Fruit fly (Drosophila melanogaster) whole organism, embryonic: ENCODE measurements around the gene Xe7.
A peak's percentile ranks its signal among the peaks of the same experiment; 100 is the strongest.

ENCODE experiments used
- Asciz ChIP-seq: fragments of 200-800 bp; sonication (Bioruptor generic); optimal IDR thresholded peaks from 2 replicates; lab custom pipeline; 2017; ENCODE audit warnings: missing biosample characterization, mild to moderate bottlenecking, missing genetic modification characterization, missing genetic modification reagents
- B-H1 ChIP-seq: fragments of 200-800 bp; sonication (Bioruptor generic); IDR thresholded peaks from 3 replicates; pipeline ENCODE4 v1.3.6; 2022; ENCODE audit warnings: missing biosample characterization, missing genetic modification characterization
- BtbVII ChIP-seq: fragments of 200-800 bp; sonication (Bioruptor generic); optimal IDR thresholded peaks from 3 replicates; lab custom pipeline; 2017; ENCODE audit warnings: missing biosample characterization, mild to moderate bottlenecking, missing genetic modification characterization
- CG10147 ChIP-seq: fragments of 200-800 bp; sonication (Bioruptor generic); optimal IDR thresholded peaks from 2 replicates; lab custom pipeline; 2019; ENCODE audit warnings: missing biosample characterization, mild to moderate bottlenecking, missing genetic modification characterization, moderate library complexity
- CG10979 ChIP-seq: fragments of 200-800 bp; sonication (Bioruptor generic); optimal IDR thresholded peaks from 2 replicates; lab custom pipeline; 2018; ENCODE audit warnings: missing biosample characterization, mild to moderate bottlenecking, missing genetic modification characterization, moderate library complexity
- CG11093 ChIP-seq: fragments of 200-800 bp; sonication (Bioruptor generic); IDR thresholded peaks from 3 replicates; pipeline ENCODE4 v1.3.6; 2022; ENCODE audit warnings: missing biosample characterization, missing genetic modification characterization
- CG11504 ChIP-seq: fragments of 200-800 bp; sonication (Bioruptor generic); optimal IDR thresholded peaks from 3 replicates; lab custom pipeline; 2019; ENCODE audit warnings: missing biosample characterization, mild to moderate bottlenecking, missing genetic modification characterization, moderate library complexity
- CG11696 ChIP-seq: fragments of 200-800 bp; sonication (Bioruptor generic); IDR thresholded peaks from 2 replicates; pipeline ENCODE4 v1.3.6; 2022; ENCODE audit warnings: missing biosample characterization, missing genetic modification characterization
- CG14050 ChIP-seq: fragments of 200-800 bp; sonication (Bioruptor generic); IDR thresholded peaks from 3 replicates; pipeline ENCODE4 v1.3.6; 2022; ENCODE audit warnings: missing biosample characterization, missing genetic modification characterization
- CG15269 ChIP-seq: fragments of 200-800 bp; sonication (Bioruptor generic); optimal IDR thresholded peaks from 2 replicates; lab custom pipeline; 2018; ENCODE audit warnings: missing biosample characterization, mild to moderate bottlenecking, missing genetic modification characterization, moderate library complexity
- CG3065 ChIP-seq: fragments of 200-800 bp; sonication (Bioruptor generic); optimal IDR thresholded peaks from 2 replicates; lab custom pipeline; 2016; ENCODE audit warnings: missing biosample characterization, missing genetic modification characterization
- CG31441 ChIP-seq: fragments of 200-800 bp; sonication (Bioruptor generic); IDR thresholded peaks from 2 replicates; pipeline ENCODE4 v1.3.6; 2022; ENCODE audit warnings: missing biosample characterization, missing genetic modification characterization
- CG3163 ChIP-seq: fragments of 200-800 bp; sonication (Bioruptor generic); optimal IDR thresholded peaks from 3 replicates; lab custom pipeline; 2016; ENCODE audit warnings: missing biosample characterization, missing genetic modification characterization
- CG42726 ChIP-seq: fragments of 200-800 bp; sonication (Bioruptor generic); IDR thresholded peaks from 2 replicates; pipeline ENCODE4 v1.3.6; 2022; ENCODE audit warnings: missing biosample characterization, missing genetic modification characterization; ENCODE audit not compliant: partially characterized antibody
- CG4282 ChIP-seq: fragments of 200-800 bp; sonication (Bioruptor generic); optimal IDR thresholded peaks from 2 replicates; lab custom pipeline; 2016; ENCODE audit warnings: missing biosample characterization, missing genetic modification characterization
- CG4730 ChIP-seq: fragments of 200-800 bp; sonication (Bioruptor generic); IDR thresholded peaks from 2 replicates; pipeline ENCODE4 v1.3.6; 2022; ENCODE audit warnings: missing biosample characterization, missing genetic modification characterization
- CG7745 ChIP-seq: fragments of 200-800 bp; sonication (Bioruptor generic); optimal IDR thresholded peaks from 2 replicates; lab custom pipeline; 2018; ENCODE audit warnings: missing biosample characterization, mild to moderate bottlenecking, missing genetic modification characterization, moderate library complexity
- CG7786 ChIP-seq: fragments of 200-800 bp; sonication (Bioruptor generic); optimal IDR thresholded peaks from 2 replicates; lab custom pipeline; 2016; ENCODE audit warnings: missing biosample characterization, missing genetic modification characterization
- CG7987 ChIP-seq: fragments of 200-800 bp; sonication (Bioruptor generic); optimal IDR thresholded peaks from 2 replicates; lab custom pipeline; 2018; ENCODE audit warnings: missing biosample characterization, mild to moderate bottlenecking, missing genetic modification characterization, moderate library complexity
- CG8765 ChIP-seq: fragments of 200-800 bp; sonication (Bioruptor generic); IDR thresholded peaks from 2 replicates; pipeline ENCODE4 v1.3.6; 2022; ENCODE audit warnings: missing biosample characterization, missing genetic modification characterization
- CG9437 ChIP-seq: fragments of 200-800 bp; sonication (Bioruptor generic); optimal IDR thresholded peaks from 2 replicates; lab custom pipeline; 2018; ENCODE audit warnings: missing biosample characterization, mild to moderate bottlenecking, missing genetic modification characterization
- Chrac-16 ChIP-seq: fragments of 200-800 bp; sonication (Bioruptor generic); optimal IDR thresholded peaks from 3 replicates; lab custom pipeline; 2016; ENCODE audit warnings: missing biosample characterization, missing genetic modification characterization
- Elba2 ChIP-seq: fragments of 200-800 bp; sonication (Bioruptor generic); optimal IDR thresholded peaks from 3 replicates; lab custom pipeline; 2016; ENCODE audit warnings: missing biosample characterization, missing genetic modification characterization
- HLH4C ChIP-seq: fragments of 200-800 bp; sonication (Bioruptor generic); IDR thresholded peaks from 3 replicates; pipeline ENCODE4 v1.3.6; 2022; ENCODE audit warnings: missing biosample characterization, missing genetic modification characterization; ENCODE audit not compliant: partially characterized antibody
- Hr78 ChIP-seq, 2 experiments: fragments of 200-800 bp in 1 of 2; fragments of >200 bp in 1 of 2; sonication (Bioruptor generic) in 1 of 2; optimal IDR thresholded peaks; 2 replicates each; lab custom pipeline; 2017 to 2019; ENCODE audit warnings: missing biosample characterization in 2 of 2, missing genetic modification characterization in 2 of 2, mild to moderate bottlenecking in 1 of 2, moderate library complexity in 1 of 2
- Lhr ChIP-seq: fragments of 200-800 bp; sonication (Bioruptor generic); optimal IDR thresholded peaks from 3 replicates; lab custom pipeline; 2017; ENCODE audit warnings: mild to moderate bottlenecking, missing biosample characterization, missing genetic modification reagents, missing genetic modification characterization
- Myb ChIP-seq: fragments of 200-800 bp; sonication (Bioruptor generic); optimal IDR thresholded peaks from 2 replicates; lab custom pipeline; 2016; ENCODE audit warnings: missing biosample characterization, missing genetic modification characterization
- NK7.1 ChIP-seq: fragments of 200-800 bp; sonication (Bioruptor generic); optimal IDR thresholded peaks from 3 replicates; lab custom pipeline; 2016; ENCODE audit warnings: missing biosample characterization, missing genetic modification characterization
- Opbp ChIP-seq: fragments of 200-800 bp; sonication (Bioruptor generic); IDR thresholded peaks from 3 replicates; pipeline ENCODE4 v1.3.6; 2022; ENCODE audit warnings: missing biosample characterization, missing genetic modification characterization; ENCODE audit not compliant: partially characterized antibody
- Sox102F ChIP-seq: fragments of 200-800 bp; sonication (Bioruptor generic); optimal IDR thresholded peaks from 2 replicates; lab custom pipeline; 2018; ENCODE audit warnings: missing biosample characterization, mild to moderate bottlenecking, missing genetic modification characterization, moderate library complexity
- Stat92E ChIP-seq, 3 experiments: fragments of >200 bp in 2 of 3; fragments of 200-800 bp in 1 of 3; sonication (Bioruptor generic) in 1 of 3; optimal IDR thresholded peaks; 2 replicates each; lab custom pipeline; 2017 to 2019; ENCODE audit warnings: missing biosample characterization in 3 of 3, missing genetic modification characterization in 3 of 3, mild to moderate bottlenecking in 1 of 3, moderate library complexity in 1 of 3
- crp ChIP-seq, 2 experiments: fragments of 200-800 bp; sonication (Bioruptor generic); optimal IDR thresholded peaks; 2 replicates in 1 of 2; 3 replicates in 1 of 2; lab custom pipeline; 2017; ENCODE audit warnings: missing biosample characterization in 2 of 2, missing genetic modification characterization in 2 of 2, mild to moderate bottlenecking in 1 of 2, moderate library complexity in 1 of 2
- dmrt11E ChIP-seq: fragments of 200-800 bp; sonication (Bioruptor generic); optimal IDR thresholded peaks from 3 replicates; lab custom pipeline; 2018; ENCODE audit warnings: missing biosample characterization, mild to moderate bottlenecking, missing genetic modification characterization, moderate library complexity
- fd102C ChIP-seq: fragments of 200-800 bp; sonication (Bioruptor generic); optimal IDR thresholded peaks from 2 replicates; lab custom pipeline; 2018; ENCODE audit warnings: missing biosample characterization, mild to moderate bottlenecking, missing genetic modification characterization, moderate library complexity
- gfzf ChIP-seq: fragments of 200-800 bp; sonication (Bioruptor generic); optimal IDR thresholded peaks from 2 replicates; lab custom pipeline; 2016; ENCODE audit warnings: missing biosample characterization, mild to moderate bottlenecking, missing genetic modification characterization, moderate library complexity
- hb ChIP-seq: fragments of 200-800 bp; sonication (Bioruptor generic); IDR thresholded peaks from 3 replicates; pipeline ENCODE4 v1.3.6; 2022; ENCODE audit warnings: missing biosample characterization, missing genetic modification characterization; ENCODE audit not compliant: partially characterized antibody
- hkb ChIP-seq, 2 experiments: fragments of 200-800 bp in 1 of 2; fragments of >200 bp in 1 of 2; sonication (Bioruptor generic) in 1 of 2; IDR thresholded peaks in 1 of 2; optimal IDR thresholded peaks in 1 of 2; 2 replicates each; pipeline versions ENCODE4 v1.3.6 to Lab custom; 2017 to 2022; ENCODE audit warnings: missing biosample characterization in 1 of 2, missing genetic modification characterization in 1 of 2
- nerfin-1 ChIP-seq: fragments of 200-800 bp; sonication (Bioruptor generic); optimal IDR thresholded peaks from 3 replicates; lab custom pipeline; 2019; ENCODE audit warnings: missing biosample characterization, mild to moderate bottlenecking, missing genetic modification characterization, moderate library complexity
- nerfin-2 ChIP-seq: fragments of 200-800 bp; sonication (Bioruptor generic); IDR thresholded peaks from 2 replicates; pipeline ENCODE4 v1.3.6; 2022; ENCODE audit warnings: missing biosample characterization, missing genetic modification characterization; ENCODE audit not compliant: partially characterized antibody
- nmo ChIP-seq: fragments of 200-800 bp; sonication (Bioruptor generic); optimal IDR thresholded peaks from 2 replicates; lab custom pipeline; 2018; ENCODE audit warnings: missing biosample characterization, mild to moderate bottlenecking, missing genetic modification characterization, moderate library complexity
- pan ChIP-seq, 4 experiments: fragments of >200 bp in 3 of 4; fragments of 200-800 bp in 1 of 4; sonication (Bioruptor generic) in 1 of 4; optimal IDR thresholded peaks in 3 of 4; IDR thresholded peaks in 1 of 4; 2 replicates each; pipeline versions ENCODE4 v1.3.6 to Lab custom; 2017 to 2022; ENCODE audit warnings: missing biosample characterization in 2 of 4, missing genetic modification characterization in 2 of 4, mixed read lengths in 1 of 4
- prd ChIP-seq, 3 experiments: fragments of >200 bp in 2 of 3; fragments of 200-800 bp in 1 of 3; sonication (Bioruptor generic) in 1 of 3; optimal IDR thresholded peaks in 2 of 3; IDR thresholded peaks in 1 of 3; 2 replicates in 2 of 3; 3 replicates in 1 of 3; pipeline versions ENCODE4 v1.3.6 to Lab custom; 2017 to 2022; ENCODE audit warnings: missing biosample characterization in 1 of 3, missing genetic modification characterization in 1 of 3
- pum ChIP-seq: fragments of 200-800 bp; sonication (Bioruptor generic); optimal IDR thresholded peaks from 2 replicates; lab custom pipeline; 2016; ENCODE audit warnings: missing biosample characterization, missing genetic modification characterization
- toy ChIP-seq: fragments of 200-800 bp; sonication (Bioruptor generic); IDR thresholded peaks from 2 replicates; pipeline ENCODE4 v1.3.6; 2022; ENCODE audit warnings: missing biosample characterization, missing genetic modification characterization
- ttk ChIP-seq: fragments of 200-800 bp; sonication (Bioruptor generic); IDR thresholded peaks from 2 replicates; pipeline ENCODE4 v2.1.2; 2022; ENCODE audit warnings: missing biosample characterization, missing genetic modification characterization
- usp ChIP-seq: fragments of >200 bp; optimal IDR thresholded peaks from 2 replicates; lab custom pipeline; 2017; ENCODE audit warnings: missing biosample characterization, missing genetic modification characterization

Xe7 gene

DNA sequence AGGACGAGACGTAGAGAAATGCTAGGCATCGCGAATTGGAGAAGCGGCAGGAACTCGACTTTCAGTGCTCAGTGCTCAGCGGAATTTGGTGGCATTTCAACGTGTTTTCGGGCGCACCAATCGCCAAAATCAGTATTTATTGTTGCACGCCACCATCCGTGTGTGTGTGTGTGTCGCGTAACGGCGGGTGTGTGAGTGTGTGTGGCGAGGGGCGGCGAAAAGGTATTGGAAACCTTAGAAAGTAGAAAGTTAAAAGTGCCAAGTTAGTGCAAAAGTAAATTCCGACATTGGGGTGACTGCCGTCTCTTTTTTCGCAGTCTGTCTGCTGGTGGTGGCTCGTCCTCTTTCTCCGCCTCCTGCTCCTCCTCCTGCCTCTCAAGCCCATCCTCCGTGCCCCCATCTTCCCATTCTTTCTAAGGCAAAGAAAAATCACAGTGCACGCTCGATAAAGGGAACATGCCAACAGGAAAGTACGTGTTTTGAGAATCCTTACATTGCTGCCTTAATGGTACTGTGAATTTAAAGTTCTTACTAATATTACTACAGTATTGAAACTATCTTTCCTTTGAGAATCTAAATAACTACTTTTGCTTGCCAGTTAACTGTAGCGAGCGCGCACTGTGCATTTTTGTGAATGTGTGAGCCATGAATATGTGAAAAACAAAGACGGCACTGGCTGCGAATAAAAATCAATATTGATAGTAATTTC lies 17.1 kb upstream of the Xe7 start (continued):
- TF ChIP-seq prd (optimal IDR thresholded peaks at IDR 0.05; lab: Kevin White, UChicago) (no peak), prd (GFP tag; IDR thresholded peaks at IDR 0.05; lab: Robert Waterston, UW) (peak; percentile 66; the same call in 2 of the 3 replicates), hb (GFP tag; lab: Robert Waterston, UW) (no peak), hkb (optimal IDR thresholded peaks at IDR 0.05; lab: Kevin White, UChicago) (no peak), hkb (GFP tag; IDR thresholded peaks at IDR 0.05; lab: Robert Waterston, UW) (peak; percentile 52; the same call in 1 of the 2 replicates), Sox102F (peak; percentile 63), usp (no peak), CG7987 (GFP tag; lab: Kevin White, UChicago) (no peak), CG4730 (GFP tag; lab: Robert Waterston, UW) (peak; percentile 43; the same call in 1 of the 2 replicates), CG15269 (tag; lab: Kevin White, UChicago) (peak; percentile 68), CG3065 (no peak), CG9437 (peak; percentile 26), CG11504 (tag; lab: Kevin White, UChicago) (peak; percentile 72), Asciz (GFP tag; lab: Kevin White, UChicago) (no peak), nmo (GFP tag; lab: Kevin White, UChicago) (peak; percentile 5), dmrt11E (no peak), CG8765 (GFP tag; lab: Robert Waterston, UW) (no peak), gfzf (GFP tag; lab: Kevin White, UChicago) (no peak), nerfin-1 (peak; percentile 77), ttk (GFP tag; lab: Robert Waterston, UW) (peak; percentile 53), CG11093 (GFP tag; lab: Robert Waterston, UW) (0 out of 3 replicates have a peak, but pooled peaks have one; percentile 26), CG7786 (peak; percentile 10), crp (GFP tag; optimal IDR thresholded peaks at IDR 0.05; lab: Kevin White, UChicago) (no peak), Opbp (no peak), CG14050 (GFP tag; lab: Robert Waterston, UW) (peak; percentile 36; the same call in 1 of the 3 replicates), pan (optimal IDR thresholded peaks at IDR 0.05; lab: Kevin White, UChicago) (no peak), pan (GFP tag; optimal IDR thresholded peaks at IDR 0.05 in 1 of 2, IDR thresholded peaks at IDR 0.05 in 1 of 2) (peak in 1 of 2 experiments; percentile 51), CG10979 (tag; lab: Kevin White, UChicago) (peak; percentile 38), CG10147 (GFP tag; lab: Kevin White, UChicago) (peak; percentile 35), Myb (no peak), NK7.1 (GFP tag; lab: Kevin White, UChicago) (no peak), Hr78 (GFP tag; optimal IDR thresholded peaks at IDR 0.05; lab: Kevin White, UChicago) (no peak), CG11696 (GFP tag; lab: Robert Waterston, UW) (no peak), fd102C (GFP tag; lab: Kevin White, UChicago) (no peak), Lhr (GFP tag; lab: Kevin White, UChicago) (no peak), BtbVII (peak; percentile 25), CG7745 (tag; lab: Kevin White, UChicago) (no peak), Stat92E (GFP tag; optimal IDR thresholded peaks at IDR 0.05; lab: Kevin White, UChicago) (no peak), Chrac-16 (peak; percentile 18), pum (GFP tag; lab: Kevin White, UChicago) (peak; percentile 29), CG31441 (peak; percentile 64), nerfin-2 (GFP tag; lab: Robert Waterston, UW) (no peak), CG3163 (GFP tag; lab: Kevin White, UChicago) (no peak), Elba2 (GFP tag; lab: Kevin White, UChicago) (no peak), CG42726 (GFP tag; lab: Robert Waterston, UW) (no peak), toy (GFP tag; lab: Robert Waterston, UW) (no peak), B-H1 (GFP tag; lab: Robert Waterston, UW) (peak; percentile 15; the same call in 2 of the 3 replicates), CG4282 (GFP tag; lab: Kevin White, UChicago) (no peak), HLH4C (no peak)
